Worm (Caenorhabditis elegans): ENCODE measurements around the gene idpc-6.

DNA sequence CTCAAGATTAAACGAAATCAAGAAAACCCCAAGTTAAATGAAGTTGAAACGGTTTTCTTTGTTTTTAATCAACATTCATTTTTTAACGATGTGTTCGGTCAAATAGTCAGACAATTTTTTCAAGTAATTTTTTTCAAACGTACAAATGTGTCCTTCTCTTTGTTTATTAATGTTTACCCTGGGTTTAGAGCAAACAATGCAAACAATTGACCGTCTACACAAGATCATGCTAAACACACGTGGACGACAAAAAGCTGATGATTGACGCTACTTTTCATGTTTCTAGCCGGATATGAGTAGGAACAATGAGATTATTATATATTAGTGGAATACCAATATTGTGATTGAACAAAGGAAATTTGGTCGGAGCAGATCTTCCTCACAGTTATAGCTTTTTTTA lies 1.5 kb downstream of the idpc-6 start:
- TF ChIP-seq unc-62 (GFP tag; optimal IDR thresholded peaks at IDR 0.05): no peak
- no peak for TF ChIP-seq aptf-3 (GFP tag; IDR thresholded peaks at IDR 0.05)
- TF ChIP-seq somi-1 (GFP tag; optimal IDR thresholded peaks at IDR 0.05): no peak
- TF ChIP-seq hsf-1 (GFP tag; IDR thresholded peaks at IDR 0.05): no peak
- TF ChIP-seq lsl-1 (GFP tag; optimal IDR thresholded peaks at IDR 0.05): no peak
- TF ChIP-seq T26A5.8 (tag; optimal IDR thresholded peaks at IDR 0.05): no peak
- no peak for TF ChIP-seq nfyb-1 (GFP tag; IDR thresholded peaks at IDR 0.05)
- TF ChIP-seq efl-1 (GFP tag; optimal IDR thresholded peaks at IDR 0.05): no peak
- no peak for TF ChIP-seq madf-10 (tag; optimal IDR thresholded peaks at IDR 0.05)
- TF ChIP-seq egrh-3 (GFP tag; IDR thresholded peaks at IDR 0.05): no peak
- no peak for TF ChIP-seq gei-17 (GFP tag; optimal IDR thresholded peaks at IDR 0.05)
- TF ChIP-seq ztf-22 (GFP tag; optimal IDR thresholded peaks at IDR 0.05): no peak
- no peak for TF ChIP-seq F23B12.7 (tag; optimal IDR thresholded peaks at IDR 0.05; ENCODE audit: insufficient read depth)
